Worm (Caenorhabditis elegans) whole organism, L3 larva: ENCODE results near the gene ttr-5.

Source experiments
- R02D3.7 ChIP-seq: fragments of 150-350 bp; optimal IDR thresholded peaks from 2 replicates; lab custom pipeline; 2014; ENCODE audit warnings: missing biosample characterization, missing genetic modification characterization
- ZK546.5 ChIP-seq: sonication (generic microtip); optimal IDR thresholded peaks from 2 replicates; lab custom pipeline; 2017; ENCODE audit warnings: missing biosample characterization, missing genetic modification characterization
- ama-1 ChIP-seq: fragments of 150-350 bp; optimal IDR thresholded peaks from 2 replicates; lab custom pipeline; 2018
- ceh-16 ChIP-seq: sonication (generic microtip); optimal IDR thresholded peaks from 2 replicates; lab custom pipeline; 2017; ENCODE audit warnings: missing biosample characterization, missing genetic modification characterization
- ceh-82 ChIP-seq: fragments of 150-350 bp; optimal IDR thresholded peaks from 2 replicates; lab custom pipeline; 2014; ENCODE audit warnings: missing biosample characterization, missing genetic modification characterization
- ceh-9 ChIP-seq: sonication (generic microtip); optimal IDR thresholded peaks from 2 replicates; lab custom pipeline; 2018; ENCODE audit warnings: missing biosample characterization, missing genetic modification characterization
- egl-27 ChIP-seq: sonication (generic microtip); optimal IDR thresholded peaks from 4 replicates; lab custom pipeline; 2017; ENCODE audit warnings: missing biosample characterization, missing genetic modification reagents, missing genetic modification characterization
- egl-5 ChIP-seq: fragments of 150-350 bp; optimal IDR thresholded peaks from 2 replicates; lab custom pipeline; 2017; ENCODE audit warnings: missing biosample characterization, missing genetic modification reagents, missing genetic modification characterization, inconsistent platforms
- elt-2 ChIP-seq: sonication (generic microtip); optimal IDR thresholded peaks from 2 replicates; lab custom pipeline; 2016; ENCODE audit warnings: missing genetic modification reagents, mild to moderate bottlenecking, missing genetic modification characterization, missing compliant biosample characterization
- eor-1 ChIP-seq, 2 experiments: fragments of 150-350 bp; optimal IDR thresholded peaks; 2 replicates each; lab custom pipeline; 2014 to 2018; ENCODE audit warnings: missing biosample characterization in 2 of 2, missing genetic modification characterization in 2 of 2
- fkh-10 ChIP-seq: sonication (generic microtip); optimal IDR thresholded peaks from 2 replicates; lab custom pipeline; 2017; ENCODE audit warnings: missing biosample characterization, missing genetic modification reagents, missing genetic modification characterization
- fkh-2 ChIP-seq: fragments of 150-350 bp; optimal IDR thresholded peaks from 2 replicates; lab custom pipeline; 2014; ENCODE audit warnings: missing biosample characterization, missing genetic modification reagents, missing genetic modification characterization
- fos-1 ChIP-seq: fragments of 150-350 bp; optimal IDR thresholded peaks from 2 replicates; lab custom pipeline; 2014; ENCODE audit warnings: missing biosample characterization, missing genetic modification characterization
- hmg-11 ChIP-seq: sonication (generic microtip); optimal IDR thresholded peaks from 2 replicates; lab custom pipeline; 2016; ENCODE audit warnings: missing genetic modification characterization, missing compliant biosample characterization
- jun-1 ChIP-seq: fragments of 150-350 bp; optimal IDR thresholded peaks from 2 replicates; lab custom pipeline; 2014; ENCODE audit warnings: missing biosample characterization, missing genetic modification reagents, missing genetic modification characterization
- lin-15B ChIP-seq: fragments of 150-350 bp; optimal IDR thresholded peaks from 2 replicates; lab custom pipeline; 2014; ENCODE audit warnings: missing biosample characterization, missing genetic modification characterization
- lin-39 ChIP-seq: fragments of 150-350 bp; optimal IDR thresholded peaks from 2 replicates; lab custom pipeline; 2018; ENCODE audit warnings: missing biosample characterization, missing genetic modification reagents, missing genetic modification characterization
- mdl-1 ChIP-seq: fragments of 150-350 bp; optimal IDR thresholded peaks from 2 replicates; lab custom pipeline; 2014; ENCODE audit warnings: missing biosample characterization, missing genetic modification characterization
- mml-1 ChIP-seq: fragments of 150-350 bp; sonication (generic microtip); optimal IDR thresholded peaks from 3 replicates; lab custom pipeline; 2014; ENCODE audit warnings: missing biosample characterization, missing genetic modification characterization
- nfya-1 ChIP-seq: sonication (generic microtip); optimal IDR thresholded peaks from 2 replicates; lab custom pipeline; 2017; ENCODE audit warnings: missing genetic modification characterization, mild to moderate bottlenecking, missing compliant biosample characterization, antibody characterized with exemption, moderate library complexity; ENCODE audit not compliant: insufficient read depth
- nhr-28 ChIP-seq: fragments of 150-350 bp; optimal IDR thresholded peaks from 2 replicates; lab custom pipeline; 2014; ENCODE audit warnings: missing biosample characterization, missing genetic modification characterization
- nhr-67 ChIP-seq: fragments of 150-350 bp; optimal IDR thresholded peaks from 2 replicates; lab custom pipeline; 2014; ENCODE audit warnings: missing biosample characterization, missing genetic modification characterization
- nhr-76 ChIP-seq: fragments of 150-350 bp; sonication (generic microtip); optimal IDR thresholded peaks from 5 replicates; lab custom pipeline; 2014; ENCODE audit warnings: missing biosample characterization, missing genetic modification characterization
- pha-4 ChIP-seq: fragments of 150-350 bp; optimal IDR thresholded peaks from 2 replicates; lab custom pipeline; 2014; ENCODE audit warnings: missing biosample characterization, missing genetic modification reagents, missing genetic modification characterization
- pqm-1 ChIP-seq: fragments of 150-350 bp; optimal IDR thresholded peaks from 2 replicates; lab custom pipeline; 2017; ENCODE audit warnings: missing biosample characterization, missing genetic modification characterization, inconsistent platforms
- sea-2 ChIP-seq: fragments of 150-350 bp; sonication (generic microtip); optimal IDR thresholded peaks from 4 replicates; lab custom pipeline; 2014; ENCODE audit warnings: missing biosample characterization, missing genetic modification reagents, missing genetic modification characterization
- skn-1 ChIP-seq: fragments of 150-350 bp; optimal IDR thresholded peaks from 2 replicates; lab custom pipeline; 2014; ENCODE audit warnings: missing biosample characterization, missing genetic modification characterization
- snpc-4 ChIP-seq: fragments of 150-350 bp; optimal IDR thresholded peaks from 2 replicates; lab custom pipeline; 2014; ENCODE audit warnings: missing biosample characterization, missing genetic modification characterization
- tbx-2 ChIP-seq: sonication (generic microtip); optimal IDR thresholded peaks from 2 replicates; lab custom pipeline; 2016; ENCODE audit warnings: mild to moderate bottlenecking, missing genetic modification characterization, missing compliant biosample characterization
- unc-39 ChIP-seq: sonication (generic microtip); optimal IDR thresholded peaks from 4 replicates; lab custom pipeline; 2017; ENCODE audit warnings: missing biosample characterization, missing genetic modification characterization
- unc-62 ChIP-seq: fragments of 150-350 bp; sonication (generic microtip); optimal IDR thresholded peaks from 4 replicates; lab custom pipeline; 2014; ENCODE audit warnings: missing biosample characterization, missing genetic modification reagents, missing genetic modification characterization
- ztf-11 ChIP-seq: fragments of 150-350 bp; optimal IDR thresholded peaks from 2 replicates; lab custom pipeline; 2014; ENCODE audit warnings: missing biosample characterization, missing genetic modification characterization

ttr-5 gene

ce11 chrIII:9329790-9330366 lies at the start of gene ttr-5:
Gene ttr-5 (plus strand): TSS chrIII:9330316.
- TF ChIP-seq R02D3.7 (no peak), pqm-1 (tag; lab: Kevin White, UChicago) (no peak), egl-5 (tag; lab: Kevin White, UChicago) (no peak), ceh-82 (no peak), egl-27 (no peak), fos-1 (tag; lab: Kevin White, UChicago) (no peak), tbx-2 (tag; lab: Kevin White, UChicago) (no peak), hmg-11 (tag; lab: Kevin White, UChicago) (no peak)
- TF ChIP-seq, all 47 proteins: peak for 0

DNA sequence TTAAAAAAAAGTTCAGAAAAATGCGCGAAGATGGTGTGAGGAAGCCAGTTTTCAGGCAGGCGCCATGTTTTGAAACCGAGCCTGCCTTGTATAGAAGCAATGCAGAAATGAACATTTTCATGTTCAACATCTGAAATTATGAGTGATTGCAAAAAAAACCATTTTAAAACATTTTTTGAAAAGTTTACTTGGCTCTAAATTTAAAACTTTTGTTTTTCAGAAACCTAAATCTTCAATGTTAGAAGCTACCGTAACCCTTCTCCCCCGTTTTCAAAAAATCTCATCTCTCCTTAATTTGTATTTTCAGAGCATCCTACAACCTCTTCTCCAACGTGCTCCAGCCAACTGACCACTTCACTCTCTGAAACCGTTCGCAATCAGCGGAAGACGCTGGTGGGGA lies 48.6 kb upstream of the ttr-5 start, which contains the start of gene fozi-1:
TSS of gene fozi-1 (plus strand) at position 301 of the 400 bp plus-strand sequence.
- TF ChIP-seq unc-62 (no peak), R02D3.7 (no peak), unc-39 (tag; lab: Kevin White, UChicago) (no peak), nhr-67 (tag; lab: Kevin White, UChicago) (no peak), pqm-1 (tag; lab: Kevin White, UChicago) (no peak), nhr-28 (no peak), ama-1 (lab: Kevin White, UChicago) (no peak), sea-2 (GFP tag; lab: Kevin White, UChicago) (no peak), ztf-11 (tag; lab: Kevin White, UChicago) (no peak), ZK546.5 (tag; lab: Kevin White, UChicago) (no peak), fos-1 (tag; lab: Kevin White, UChicago) (no peak)

DNA sequence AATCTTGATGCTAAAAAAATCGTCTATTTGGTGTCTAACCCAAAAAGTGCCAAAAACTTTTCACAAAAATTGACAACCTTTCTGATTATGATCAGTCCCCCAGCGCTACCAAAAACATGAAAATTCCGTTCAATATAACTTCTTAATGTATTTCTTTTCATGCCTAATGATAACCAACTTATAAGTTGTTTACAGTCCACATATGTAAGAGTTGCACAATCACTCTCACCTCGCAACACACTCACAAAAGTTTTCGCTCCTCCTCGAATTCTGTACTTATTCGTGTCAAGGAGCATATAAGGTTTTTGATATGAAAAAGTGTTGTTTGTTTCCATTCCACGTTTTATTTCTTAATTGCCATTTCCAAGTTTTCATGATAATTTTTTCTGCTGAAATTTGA lies 41.6 kb upstream of the ttr-5 start:
- peak; percentile 2 for TF ChIP-seq pha-4 (tag; lab: Kevin White, UChicago)
- TF ChIP-seq ceh-9: no peak
- no peak for TF ChIP-seq nhr-76 (tag; lab: Kevin White, UChicago)
- peak; percentile 44 for TF ChIP-seq elt-2 (tag; lab: Kevin White, UChicago)

DNA sequence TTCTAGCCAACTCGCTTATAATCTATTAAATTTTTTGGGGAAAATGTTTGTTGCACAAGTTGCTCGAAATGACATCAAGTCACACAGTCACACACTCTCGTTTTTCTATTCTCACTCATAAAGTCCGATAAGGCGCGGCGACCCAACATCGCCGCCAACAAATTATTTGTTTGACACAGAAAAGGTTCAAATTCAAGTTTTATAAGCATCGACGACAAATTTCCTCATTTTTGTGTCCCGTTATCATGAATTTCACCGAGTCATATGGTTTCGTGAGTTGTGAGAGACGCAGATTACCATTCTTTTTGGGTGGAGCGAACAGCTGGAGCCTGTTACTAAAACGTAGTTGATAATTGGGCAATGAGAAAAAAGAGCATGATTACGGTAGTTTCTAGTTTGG lies 40.3 kb upstream of the ttr-5 start:
- TF ChIP-seq ceh-16 (tag; lab: Kevin White, UChicago): no peak
- peak; percentile 94 for TF ChIP-seq pqm-1 (tag; lab: Kevin White, UChicago)
- peak; percentile 96 for TF ChIP-seq elt-2 (tag; lab: Kevin White, UChicago)
- TF ChIP-seq hmg-11 (tag; lab: Kevin White, UChicago): no peak
- peak; percentile 27 for TF ChIP-seq nfya-1 (tag; lab: Kevin White, UChicago)
- TF ChIP-seq jun-1 (tag; lab: Kevin White, UChicago): peak; percentile 9
- no peak for TF ChIP-seq fkh-10 (GFP tag; lab: Kevin White, UChicago)

DNA sequence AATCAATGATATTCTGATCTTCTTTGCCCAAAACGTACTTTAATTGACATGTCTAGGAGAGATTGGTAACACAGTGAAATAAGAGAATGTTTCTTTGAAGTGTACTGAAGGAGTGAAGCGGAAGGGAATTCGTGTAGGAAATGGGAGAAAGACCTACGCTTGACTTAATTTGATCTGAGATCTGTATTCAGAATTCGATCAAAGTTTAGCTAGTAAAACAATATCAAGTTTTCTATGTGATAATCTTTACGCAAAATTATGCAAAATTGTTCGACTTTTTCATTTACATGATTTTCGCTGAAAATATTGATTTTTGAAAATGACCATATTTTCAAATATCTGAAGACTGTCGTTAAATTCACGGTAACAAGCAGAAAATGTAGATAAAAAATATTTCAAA lies 32.8 kb upstream of the ttr-5 start, which contains the start of gene K01B6.4:
TSS of gene K01B6.4 (minus strand) at position 101 of the 400 bp plus-strand sequence.
- no peak for TF ChIP-seq ceh-16 (tag; lab: Kevin White, UChicago)
- no peak for TF ChIP-seq fkh-2 (tag; lab: Kevin White, UChicago)
- no peak for TF ChIP-seq snpc-4 (tag; lab: Kevin White, UChicago)
- no peak for TF ChIP-seq sea-2 (GFP tag; lab: Kevin White, UChicago)
- no peak for TF ChIP-seq fos-1 (tag; lab: Kevin White, UChicago)
- TF ChIP-seq skn-1 (tag; lab: Kevin White, UChicago): no peak
- no peak for TF ChIP-seq ama-1 (lab: Kevin White, UChicago)
- no peak for TF ChIP-seq hmg-11 (tag; lab: Kevin White, UChicago)
- no peak for TF ChIP-seq mml-1 (tag; lab: Kevin White, UChicago)
- no peak for TF ChIP-seq nhr-76 (tag; lab: Kevin White, UChicago)
- no peak for TF ChIP-seq lin-15B

ce11 chrIII:9299116-9299515 lies 31.0 kb upstream of the ttr-5 start:
- TF ChIP-seq mdl-1 (tag; lab: Kevin White, UChicago) (no peak), eor-1 (tag; optimal IDR thresholded peaks at IDR 0.05; lab: Kevin White, UChicago) (no peak), lin-39 (tag; lab: Kevin White, UChicago) (no peak), nhr-28 (no peak)
